Worm (Caenorhabditis elegans) whole organism, young adult: ENCODE measurements around the gene rpc-11.

ENCODE experiments used
- aptf-3 ChIP-seq: fragments of 200-800 bp; sonication (Bioruptor generic); IDR thresholded peaks from 2 replicates; pipeline ENCODE4 v1.3.6; 2022; ENCODE audit warnings: missing genetic modification characterization, missing compliant biosample characterization
- egrh-3 ChIP-seq: fragments of 200-800 bp; sonication (Bioruptor generic); IDR thresholded peaks from 2 replicates; pipeline ENCODE4 v1.3.6; 2022; ENCODE audit warnings: missing genetic modification reagents, missing genetic modification characterization, missing compliant biosample characterization
- him-1 ChIP-seq: sonication (generic microtip); optimal IDR thresholded peaks from 2 replicates; lab custom pipeline; 2016; ENCODE audit warnings: missing genotype, missing genetic modification reagents, missing genetic modification characterization, missing compliant biosample characterization
- mel-28 ChIP-seq: sonication (generic microtip); optimal IDR thresholded peaks from 2 replicates; lab custom pipeline; 2016; ENCODE audit warnings: borderline replicate concordance, mild to moderate bottlenecking, missing genetic modification characterization, missing compliant biosample characterization
- nfya-1 ChIP-seq: sonication (generic microtip); optimal IDR thresholded peaks from 2 replicates; lab custom pipeline; 2017; ENCODE audit warnings: antibody characterized with exemption, missing compliant biosample characterization, missing genetic modification characterization, borderline replicate concordance; ENCODE audit not compliant: insufficient read depth
- unc-130 ChIP-seq: sonication (generic microtip); optimal IDR thresholded peaks from 2 replicates; lab custom pipeline; 2016; ENCODE audit warnings: missing genetic modification reagents, missing genetic modification characterization, missing compliant biosample characterization
- ztf-25 ChIP-seq: fragments of 200-800 bp; sonication (Bioruptor generic); IDR thresholded peaks from 2 replicates; pipeline ENCODE4 v1.3.6; 2022; ENCODE audit warnings: missing genetic modification reagents, missing genetic modification characterization, missing compliant biosample characterization

- no peak for TF ChIP-seq him-1
- no peak for TF ChIP-seq aptf-3 (GFP tag; lab: Robert Waterston, UW)
- TF ChIP-seq ztf-25 (GFP tag; lab: Robert Waterston, UW): no peak
- TF ChIP-seq mel-28 (tag; lab: Kevin White, UChicago): no peak
- TF ChIP-seq nfya-1 (tag; lab: Kevin White, UChicago): no peak
- no peak for TF ChIP-seq egrh-3
- no peak for TF ChIP-seq unc-130 (GFP tag; lab: Kevin White, UChicago)
These were observed 3.6 kb downstream of the rpc-11 start, which contains the start of gene spp-31 for ce11 chrIV:1406267-1406666.
